Fruit fly (Drosophila melanogaster) whole organism, embryonic: ENCODE measurements around the gene CG33969.
A peak's percentile ranks its signal among the peaks of the same experiment; 100 is the strongest.

Experiments used
- ATbp ChIP-seq: fragments of 200-800 bp; sonication (Bioruptor generic); optimal IDR thresholded peaks from 2 replicates; lab custom pipeline; 2017; ENCODE audit warnings: missing biosample characterization, mild to moderate bottlenecking, missing genetic modification characterization, missing genetic modification reagents
- Adf1 ChIP-seq: fragments of 200-800 bp; sonication (Bioruptor generic); IDR thresholded peaks from 2 replicates; pipeline ENCODE4 v1.3.6; 2022; ENCODE audit warnings: missing biosample characterization, missing genetic modification characterization
- B-H2 ChIP-seq: fragments of 200-800 bp; sonication (Bioruptor generic); optimal IDR thresholded peaks from 2 replicates; lab custom pipeline; 2018; ENCODE audit warnings: missing biosample characterization, mild to moderate bottlenecking, missing genetic modification characterization
- CG10267 ChIP-seq: fragments of 200-800 bp; sonication (Bioruptor generic); optimal IDR thresholded peaks from 2 replicates; lab custom pipeline; 2018; ENCODE audit warnings: missing biosample characterization, mild to moderate bottlenecking, missing genetic modification characterization, moderate library complexity
- CG10543 ChIP-seq: fragments of 200-800 bp; sonication (Bioruptor generic); optimal IDR thresholded peaks from 3 replicates; lab custom pipeline; 2017; ENCODE audit warnings: missing biosample characterization, mild to moderate bottlenecking, missing genetic modification characterization, moderate library complexity
- CG10959 ChIP-seq: fragments of 200-800 bp; sonication (Bioruptor generic); IDR thresholded peaks from 2 replicates; pipeline ENCODE4 v1.3.6; 2022; ENCODE audit warnings: missing biosample characterization, missing genetic modification characterization
- CG12104 ChIP-seq: fragments of 200-800 bp; sonication (Bioruptor generic); optimal IDR thresholded peaks from 3 replicates; lab custom pipeline; 2016; ENCODE audit warnings: missing biosample characterization, missing genetic modification characterization
- CG12219 ChIP-seq: fragments of 200-800 bp; sonication (Bioruptor generic); optimal IDR thresholded peaks from 3 replicates; lab custom pipeline; 2018; ENCODE audit warnings: missing biosample characterization, mild to moderate bottlenecking, missing genetic modification characterization
- CG13894 ChIP-seq: fragments of 200-800 bp; sonication (Bioruptor generic); optimal IDR thresholded peaks from 3 replicates; lab custom pipeline; 2018; ENCODE audit warnings: missing biosample characterization, mild to moderate bottlenecking, missing genetic modification characterization, moderate library complexity
- CG15073 ChIP-seq: fragments of 200-800 bp; sonication (Bioruptor generic); optimal IDR thresholded peaks from 2 replicates; lab custom pipeline; 2016; ENCODE audit warnings: missing biosample characterization, missing genetic modification characterization
- CG15696 ChIP-seq: fragments of 200-800 bp; sonication (Bioruptor generic); optimal IDR thresholded peaks from 2 replicates; lab custom pipeline; 2019; ENCODE audit warnings: missing biosample characterization, mild to moderate bottlenecking, missing genetic modification characterization, moderate library complexity
- CG1602 ChIP-seq: fragments of 200-800 bp; sonication (Bioruptor generic); optimal IDR thresholded peaks from 3 replicates; lab custom pipeline; 2016; ENCODE audit warnings: missing biosample characterization, missing genetic modification characterization
- CG2129 ChIP-seq: fragments of 200-800 bp; sonication (Bioruptor generic); IDR thresholded peaks from 2 replicates; pipeline ENCODE4 v1.3.6; 2022; ENCODE audit warnings: missing biosample characterization, missing genetic modification characterization; ENCODE audit not compliant: partially characterized antibody
- CG2202 ChIP-seq: fragments of 200-800 bp; sonication (Bioruptor generic); optimal IDR thresholded peaks from 2 replicates; lab custom pipeline; 2018; ENCODE audit warnings: missing biosample characterization, mild to moderate bottlenecking, missing genetic modification characterization
- CG30403 ChIP-seq: fragments of 200-800 bp; sonication (Bioruptor generic); optimal IDR thresholded peaks from 3 replicates; lab custom pipeline; 2016; ENCODE audit warnings: missing biosample characterization, missing genetic modification characterization
- CG31365 ChIP-seq: fragments of 200-800 bp; sonication (Bioruptor generic); optimal IDR thresholded peaks from 2 replicates; lab custom pipeline; 2018; ENCODE audit warnings: missing biosample characterization, mild to moderate bottlenecking, missing genetic modification characterization
- CG3163 ChIP-seq: fragments of 200-800 bp; sonication (Bioruptor generic); optimal IDR thresholded peaks from 3 replicates; lab custom pipeline; 2016; ENCODE audit warnings: missing biosample characterization, missing genetic modification characterization
- CG3726 ChIP-seq: fragments of 200-800 bp; sonication (Bioruptor generic); IDR thresholded peaks from 3 replicates; pipeline ENCODE4, ENCODE4 v1.3.6; 2022; ENCODE audit warnings: missing biosample characterization, missing genetic modification characterization
- CG6272 ChIP-seq: fragments of 200-800 bp; sonication (Bioruptor generic); IDR thresholded peaks from 2 replicates; pipeline ENCODE4 v1.3.6; 2022; ENCODE audit warnings: missing biosample characterization, missing genetic modification characterization
- CG6813 ChIP-seq: fragments of 200-800 bp; sonication (Bioruptor generic); optimal IDR thresholded peaks from 2 replicates; lab custom pipeline; 2017; ENCODE audit warnings: missing biosample characterization, missing genetic modification characterization, mild to moderate bottlenecking, moderate library complexity, missing genetic modification reagents
- CG7372 ChIP-seq: fragments of 200-800 bp; sonication (Bioruptor generic); IDR thresholded peaks from 2 replicates; pipeline ENCODE4 v1.3.6; 2022; ENCODE audit warnings: missing biosample characterization, missing genetic modification characterization
- CG8924 ChIP-seq: fragments of 200-800 bp; optimal IDR thresholded peaks from 3 replicates; lab custom pipeline; 2019; ENCODE audit warnings: missing biosample characterization, mild to moderate bottlenecking, missing genetic modification characterization, moderate library complexity
- CoRest ChIP-seq: fragments of 200-800 bp; sonication (Bioruptor generic); optimal IDR thresholded peaks from 3 replicates; lab custom pipeline; 2018; ENCODE audit warnings: missing biosample characterization, mild to moderate bottlenecking, missing genetic modification characterization, moderate library complexity
- HmgZ ChIP-seq: fragments of 200-800 bp; sonication (Bioruptor generic); optimal IDR thresholded peaks from 2 replicates; lab custom pipeline; 2018; ENCODE audit warnings: missing biosample characterization, mild to moderate bottlenecking, missing genetic modification characterization
- Hmr ChIP-seq: fragments of 200-800 bp; sonication (Bioruptor generic); optimal IDR thresholded peaks from 3 replicates; lab custom pipeline; 2017; ENCODE audit warnings: mild to moderate bottlenecking, missing biosample characterization, missing genetic modification reagents, missing genetic modification characterization
- Hr78 ChIP-seq, 2 experiments: fragments of 200-800 bp in 1 of 2; fragments of >200 bp in 1 of 2; sonication (Bioruptor generic) in 1 of 2; optimal IDR thresholded peaks; 2 replicates each; lab custom pipeline; 2017 to 2019; ENCODE audit warnings: missing biosample characterization in 2 of 2, missing genetic modification characterization in 2 of 2, mild to moderate bottlenecking in 1 of 2, moderate library complexity in 1 of 2
- Med ChIP-seq: fragments of 200-800 bp; sonication (Bioruptor generic); peaks from one replicate; lab custom pipeline; 2016; ENCODE audit warnings: missing biosample characterization, missing genetic modification characterization, mild to moderate bottlenecking, inconsistent platforms, moderate library complexity
- Myb ChIP-seq: fragments of 200-800 bp; sonication (Bioruptor generic); optimal IDR thresholded peaks from 2 replicates; lab custom pipeline; 2016; ENCODE audit warnings: missing biosample characterization, missing genetic modification characterization
- NC2α ChIP-seq: fragments of 200-800 bp; sonication (Bioruptor generic); optimal IDR thresholded peaks from 2 replicates; lab custom pipeline; 2016; ENCODE audit warnings: missing biosample characterization, missing genetic modification characterization
- NK7.1 ChIP-seq: fragments of 200-800 bp; sonication (Bioruptor generic); optimal IDR thresholded peaks from 3 replicates; lab custom pipeline; 2016; ENCODE audit warnings: missing biosample characterization, missing genetic modification characterization
- Neu2 ChIP-seq: fragments of 200-800 bp; sonication (Bioruptor generic); optimal IDR thresholded peaks from 3 replicates; lab custom pipeline; 2016; ENCODE audit warnings: missing biosample characterization, missing genetic modification characterization, borderline replicate concordance
- Oli ChIP-seq: fragments of 200-800 bp; sonication (Bioruptor generic); optimal IDR thresholded peaks from 2 replicates; lab custom pipeline; 2018; ENCODE audit warnings: missing biosample characterization, mild to moderate bottlenecking, missing genetic modification characterization, moderate library complexity
- aop ChIP-seq: fragments of 200-800 bp; sonication (Bioruptor generic); IDR thresholded peaks from 2 replicates; pipeline ENCODE4 v1.3.6; 2022; ENCODE audit warnings: missing biosample characterization, missing genetic modification characterization
- cas ChIP-seq: fragments of 200-800 bp; sonication (Bioruptor generic); IDR thresholded peaks from 2 replicates; pipeline ENCODE4 v1.3.6; 2022; ENCODE audit warnings: missing biosample characterization, missing genetic modification characterization
- cato ChIP-seq: fragments of 200-800 bp; sonication (Bioruptor generic); optimal IDR thresholded peaks from 2 replicates; lab custom pipeline; 2016; ENCODE audit warnings: missing biosample characterization, missing genetic modification characterization, borderline replicate concordance
- chm ChIP-seq: fragments of 200-800 bp; sonication (Bioruptor generic); IDR thresholded peaks from 2 replicates; pipeline ENCODE4 v1.3.6; 2022; ENCODE audit warnings: missing biosample characterization, missing genetic modification characterization
- croc ChIP-seq: fragments of 200-800 bp; sonication (Bioruptor generic); conservative IDR thresholded peaks from 3 replicates; pipeline ENCODE4 v1.3.6; 2022; ENCODE audit warnings: missing biosample characterization, missing genetic modification characterization
- eyg ChIP-seq: fragments of 200-800 bp; sonication (Bioruptor generic); optimal IDR thresholded peaks from 3 replicates; lab custom pipeline; 2016; ENCODE audit warnings: missing biosample characterization, missing genetic modification characterization
- kni ChIP-seq: fragments of 200-800 bp; sonication (Bioruptor generic); optimal IDR thresholded peaks from 3 replicates; lab custom pipeline; 2017; ENCODE audit warnings: mild to moderate bottlenecking, missing biosample characterization, missing genetic modification reagents, missing genetic modification characterization
- nerfin-2 ChIP-seq: fragments of 200-800 bp; sonication (Bioruptor generic); IDR thresholded peaks from 2 replicates; pipeline ENCODE4 v1.3.6; 2022; ENCODE audit warnings: missing biosample characterization, missing genetic modification characterization; ENCODE audit not compliant: partially characterized antibody
- pb ChIP-seq: fragments of 200-800 bp; sonication (Bioruptor generic); optimal IDR thresholded peaks from 3 replicates; lab custom pipeline; 2016; ENCODE audit warnings: missing biosample characterization, missing genetic modification characterization
- rib ChIP-seq: fragments of 200-800 bp; sonication (Bioruptor generic); IDR thresholded peaks from 2 replicates; pipeline ENCODE4 v1.3.6; 2022; ENCODE audit warnings: missing biosample characterization, missing genetic modification characterization
- run ChIP-seq: fragments of 200-800 bp; sonication (Bioruptor generic); optimal IDR thresholded peaks from 3 replicates; lab custom pipeline; 2018; ENCODE audit warnings: missing biosample characterization, mild to moderate bottlenecking, missing genetic modification characterization
- tgo ChIP-seq: fragments of 200-800 bp; sonication (Bioruptor generic); IDR thresholded peaks from 3 replicates; pipeline ENCODE4 v1.3.6; 2022; ENCODE audit warnings: missing biosample characterization, missing genetic modification characterization
- tll ChIP-seq, 2 experiments: fragments of 200-800 bp in 1 of 2; fragments of >200 bp in 1 of 2; sonication (Bioruptor generic) in 1 of 2; optimal IDR thresholded peaks; 2 replicates each; lab custom pipeline; 2017 to 2019; ENCODE audit warnings: missing biosample characterization in 2 of 2, missing genetic modification characterization in 2 of 2, mild to moderate bottlenecking in 1 of 2, moderate library complexity in 1 of 2
- trem ChIP-seq: fragments of 200-800 bp; optimal IDR thresholded peaks from 3 replicates; lab custom pipeline; 2019; ENCODE audit warnings: missing biosample characterization, mild to moderate bottlenecking, missing genetic modification characterization, moderate library complexity
- tup ChIP-seq: fragments of 200-800 bp; sonication (Bioruptor generic); optimal IDR thresholded peaks from 2 replicates; lab custom pipeline; 2016; ENCODE audit warnings: missing biosample characterization, mild to moderate bottlenecking, missing genetic modification characterization, moderate library complexity
- vvl ChIP-seq: fragments of 200-800 bp; sonication (Bioruptor generic); IDR thresholded peaks from 2 replicates; pipeline ENCODE4 v1.3.6; 2022; ENCODE audit warnings: missing biosample characterization, missing genetic modification characterization
- wor ChIP-seq: fragments of 200-800 bp; sonication (Bioruptor generic); IDR thresholded peaks from 2 replicates; pipeline ENCODE4 v1.3.6; 2022; ENCODE audit warnings: missing biosample characterization, missing genetic modification characterization

Gene CG33969

dm6 chr3L:20399550-20400109, 6.3 kb upstream of the CG33969 start (continued):
- peak; percentile 90 for TF ChIP-seq Oli (tag; lab: Kevin White, UChicago)
- peak; percentile 75 for TF ChIP-seq CG7372
- peak; percentile 92 for TF ChIP-seq CG30403 (GFP tag; lab: Kevin White, UChicago)
- peak; percentile 90 for TF ChIP-seq vvl
- TF ChIP-seq CG8924 (tag; lab: Kevin White, UChicago): peak; percentile 93
- TF ChIP-seq CG1602: peak; percentile 81
- peak; percentile 79 for TF ChIP-seq CG10267 (tag; lab: Kevin White, UChicago)
- TF ChIP-seq kni (GFP tag; lab: Kevin White, UChicago): peak; percentile 37
- peak; percentile 85 for TF ChIP-seq tgo (GFP tag; lab: Robert Waterston, UW)
- peak; percentile 94 for TF ChIP-seq CoRest (tag; lab: Kevin White, UChicago)
- TF ChIP-seq NC2α (GFP tag; lab: Kevin White, UChicago): peak; percentile 4
- peak; percentile 72 for TF ChIP-seq croc
- TF ChIP-seq wor (GFP tag; lab: Robert Waterston, UW): peak; percentile 59
- peak; percentile 53 for TF ChIP-seq trem
- peak; percentile 69 for TF ChIP-seq CG6813 (GFP tag; lab: Kevin White, UChicago)
- peak; percentile 83 for TF ChIP-seq CG12104 (GFP tag; lab: Kevin White, UChicago)
- peak; percentile 63 for TF ChIP-seq CG2202 (tag; lab: Kevin White, UChicago)
- peak; percentile 58 for TF ChIP-seq cato (GFP tag; lab: Kevin White, UChicago)
- no peak for TF ChIP-seq tll (GFP tag; optimal IDR thresholded peaks at IDR 0.05; lab: Kevin White, UChicago)
- no peak for TF ChIP-seq Neu2 (GFP tag; lab: Kevin White, UChicago)
- peak; percentile 81 for TF ChIP-seq pb
- no peak for TF ChIP-seq nerfin-2 (GFP tag; lab: Robert Waterston, UW)
- peak; percentile 79 for TF ChIP-seq chm
- peak; percentile 51 for TF ChIP-seq CG31365 (tag; lab: Kevin White, UChicago)
- TF ChIP-seq Adf1: peak; percentile 66; the same call in 1 of the 2 replicates
- peak; percentile 77 for TF ChIP-seq CG15696 (tag; lab: Kevin White, UChicago)
- peak; percentile 96 for TF ChIP-seq Med
- peak; percentile 44; the same call in 1 of the 2 replicates for TF ChIP-seq CG10959 (GFP tag; lab: Robert Waterston, UW)
- TF ChIP-seq Hr78 (GFP tag; optimal IDR thresholded peaks at IDR 0.05; lab: Kevin White, UChicago): peak in 1 of 2 experiments; percentile 59
- peak; percentile 56 for TF ChIP-seq tup (GFP tag; lab: Kevin White, UChicago)
- peak; percentile 84 for TF ChIP-seq rib (GFP tag; lab: Robert Waterston, UW)
- peak; percentile 73 for TF ChIP-seq CG6272
- TF ChIP-seq cas (GFP tag; lab: Robert Waterston, UW): peak; percentile 78
- TF ChIP-seq CG2129 (GFP tag; lab: Robert Waterston, UW): no peak
- peak; percentile 63 for TF ChIP-seq NK7.1 (GFP tag; lab: Kevin White, UChicago)
- TF ChIP-seq CG12219: peak; percentile 74
- TF ChIP-seq B-H2 (GFP tag; lab: Kevin White, UChicago): peak; percentile 91
- peak; percentile 99 for TF ChIP-seq CG15073 (GFP tag; lab: Kevin White, UChicago)
- peak; percentile 50 for TF ChIP-seq CG3163
- TF ChIP-seq HmgZ: peak; percentile 92
- peak; percentile 86 for TF ChIP-seq run
- TF ChIP-seq Myb (GFP tag; lab: Kevin White, UChicago): peak; percentile 61
- peak; percentile 80 for TF ChIP-seq ATbp (GFP tag; lab: Kevin White, UChicago)
- TF ChIP-seq eyg (GFP tag; lab: Kevin White, UChicago): peak; percentile 53
- TF ChIP-seq CG13894: peak; percentile 79
- TF ChIP-seq aop (GFP tag; lab: Robert Waterston, UW): no peak; the same call in 1 of the 2 replicates
- peak; percentile 92 for TF ChIP-seq CG10543 (GFP tag; lab: Kevin White, UChicago)
- TF ChIP-seq CG3726 (GFP tag; lab: Robert Waterston, UW): peak; percentile 68; the same call in 1 of the 3 replicates
- TF ChIP-seq Hmr (GFP tag; lab: Kevin White, UChicago): peak; percentile 89
